Worm (Caenorhabditis elegans) whole organism, L2 larva: ENCODE results near the gene plep-1.
A peak's percentile ranks its signal among the peaks of the same experiment; 100 is the strongest.

Experiments
- C34F6.9 ChIP-seq: fragments of 150-350 bp; optimal IDR thresholded peaks from 2 replicates; lab custom pipeline; 2014; ENCODE audit warnings: missing biosample characterization, missing genetic modification characterization
- F13H6.1 ChIP-seq: sonication (generic microtip); optimal IDR thresholded peaks from 2 replicates; lab custom pipeline; 2016; ENCODE audit warnings: missing genetic modification characterization, missing compliant biosample characterization
- R02D3.7 ChIP-seq: fragments of 150-350 bp; optimal IDR thresholded peaks from 2 replicates; lab custom pipeline; 2014; ENCODE audit warnings: missing biosample characterization, missing genetic modification characterization
- Y55F3AM.14 ChIP-seq: fragments of 200-800 bp; sonication (Bioruptor generic); optimal IDR thresholded peaks from 2 replicates; lab custom pipeline; 2018; ENCODE audit warnings: mild to moderate bottlenecking, missing genetic modification characterization, missing compliant biosample characterization
- ZK546.5 ChIP-seq: sonication (generic microtip); optimal IDR thresholded peaks from 2 replicates; lab custom pipeline; 2017; ENCODE audit warnings: missing biosample characterization, missing genetic modification characterization
- aly-2 ChIP-seq: fragments of 150-350 bp; optimal IDR thresholded peaks from 2 replicates; lab custom pipeline; 2014; ENCODE audit warnings: missing biosample characterization, missing genetic modification characterization
- ama-1 ChIP-seq: fragments of 150-350 bp; optimal IDR thresholded peaks from 2 replicates; lab custom pipeline; 2018; ENCODE audit warnings: inconsistent platforms
- blmp-1 ChIP-seq: sonication (generic microtip); optimal IDR thresholded peaks from 2 replicates; lab custom pipeline; 2017; ENCODE audit warnings: missing genetic modification characterization, mild to moderate bottlenecking, missing compliant biosample characterization, antibody characterized with exemption, moderate library complexity; ENCODE audit not compliant: insufficient read depth
- ceh-16 ChIP-seq: fragments of 150-350 bp; optimal IDR thresholded peaks from 2 replicates; lab custom pipeline; 2014; ENCODE audit warnings: missing biosample characterization, missing genetic modification characterization
- ceh-82 ChIP-seq: fragments of 150-350 bp; optimal IDR thresholded peaks from 2 replicates; lab custom pipeline; 2014; ENCODE audit warnings: missing biosample characterization, missing genetic modification characterization
- crh-2 ChIP-seq: sonication (generic microtip); optimal IDR thresholded peaks from 2 replicates; lab custom pipeline; 2017; ENCODE audit warnings: missing biosample characterization, missing genetic modification characterization
- dmd-4 ChIP-seq: sonication (generic microtip); optimal IDR thresholded peaks from 2 replicates; lab custom pipeline; 2017; ENCODE audit warnings: missing biosample characterization, missing genetic modification characterization
- egl-27 ChIP-seq: sonication (generic microtip); optimal IDR thresholded peaks from 3 replicates; lab custom pipeline; 2017; ENCODE audit warnings: missing biosample characterization, missing genetic modification reagents, missing genetic modification characterization
- elt-1 ChIP-seq: fragments of 150-350 bp; optimal IDR thresholded peaks from 2 replicates; lab custom pipeline; 2014; ENCODE audit warnings: missing biosample characterization, missing genetic modification characterization
- elt-3 ChIP-seq: sonication (generic microtip); optimal IDR thresholded peaks from 2 replicates; lab custom pipeline; 2017; ENCODE audit warnings: missing biosample characterization, missing genetic modification characterization
- fos-1 ChIP-seq: fragments of 150-350 bp; optimal IDR thresholded peaks from 2 replicates; lab custom pipeline; 2014; ENCODE audit warnings: missing biosample characterization, missing genetic modification characterization
- lin-11 ChIP-seq: fragments of 150-350 bp; sonication (generic microtip); optimal IDR thresholded peaks from 2 replicates; lab custom pipeline; 2014; ENCODE audit warnings: missing biosample characterization, missing genetic modification characterization, inconsistent platforms, mixed read lengths
- lin-13 ChIP-seq: fragments of 150-350 bp; optimal IDR thresholded peaks from 2 replicates; lab custom pipeline; 2014; ENCODE audit warnings: missing biosample characterization, missing genetic modification reagents, missing genetic modification characterization
- lin-39 ChIP-seq: fragments of 150-350 bp; optimal IDR thresholded peaks from 2 replicates; lab custom pipeline; 2014; ENCODE audit warnings: missing biosample characterization, missing genetic modification reagents, missing genetic modification characterization
- lsy-2 ChIP-seq, 2 experiments: fragments of 150-350 bp in 1 of 2; sonication (generic microtip) in 1 of 2; optimal IDR thresholded peaks; 2 replicates each; lab custom pipeline; 2014 to 2017; ENCODE audit warnings: missing biosample characterization in 2 of 2, missing genetic modification characterization in 2 of 2
- mbf-1 ChIP-seq: sonication (generic microtip); optimal IDR thresholded peaks from 2 replicates; lab custom pipeline; 2017; ENCODE audit warnings: missing biosample characterization, missing genetic modification characterization
- mdl-1 ChIP-seq, 2 experiments: fragments of 150-350 bp in 1 of 2; sonication (generic microtip) in 1 of 2; optimal IDR thresholded peaks; 2 replicates each; lab custom pipeline; 2017; ENCODE audit warnings: missing biosample characterization in 2 of 2, missing genetic modification characterization in 2 of 2
- nhr-10 ChIP-seq: sonication (generic microtip); optimal IDR thresholded peaks from 2 replicates; lab custom pipeline; 2017; ENCODE audit warnings: missing biosample characterization, missing genetic modification characterization
- nhr-12 ChIP-seq: fragments of 150-350 bp; optimal IDR thresholded peaks from 2 replicates; lab custom pipeline; 2014; ENCODE audit warnings: missing biosample characterization, missing genetic modification characterization
- nhr-129 ChIP-seq: fragments of 150-350 bp; optimal IDR thresholded peaks from 2 replicates; lab custom pipeline; 2014; ENCODE audit warnings: missing biosample characterization, missing genetic modification characterization
- nhr-21 ChIP-seq: fragments of 150-350 bp; optimal IDR thresholded peaks from 2 replicates; lab custom pipeline; 2014; ENCODE audit warnings: missing biosample characterization, missing genetic modification characterization
- nhr-23 ChIP-seq: fragments of 150-350 bp; optimal IDR thresholded peaks from 2 replicates; lab custom pipeline; 2014; ENCODE audit warnings: missing biosample characterization, missing genetic modification reagents, missing genetic modification characterization
- nhr-237 ChIP-seq: fragments of 150-350 bp; optimal IDR thresholded peaks from 2 replicates; lab custom pipeline; 2014; ENCODE audit warnings: missing biosample characterization, missing genetic modification characterization
- nhr-25 ChIP-seq: fragments of 150-350 bp; sonication (generic microtip); optimal IDR thresholded peaks from 3 replicates; lab custom pipeline; 2014; ENCODE audit warnings: missing biosample characterization, missing genetic modification characterization
- nhr-6 ChIP-seq: fragments of 150-350 bp; optimal IDR thresholded peaks from 2 replicates; lab custom pipeline; 2014; ENCODE audit warnings: missing biosample characterization, missing genetic modification characterization
- peb-1 ChIP-seq: fragments of 150-350 bp; optimal IDR thresholded peaks from 2 replicates; lab custom pipeline; 2014; ENCODE audit warnings: missing biosample characterization, missing genetic modification characterization
- sma-3 ChIP-seq: sonication (generic microtip); optimal IDR thresholded peaks from 2 replicates; lab custom pipeline; 2016; ENCODE audit warnings: missing genetic modification reagents, missing genetic modification characterization, missing compliant biosample characterization
- snpc-4 ChIP-seq: fragments of 150-350 bp; optimal IDR thresholded peaks from 2 replicates; lab custom pipeline; 2014; ENCODE audit warnings: missing biosample characterization, missing genetic modification characterization
- unc-39 ChIP-seq: fragments of 150-350 bp; optimal IDR thresholded peaks from 2 replicates; lab custom pipeline; 2014; ENCODE audit warnings: missing biosample characterization, missing genetic modification characterization
- unc-55 ChIP-seq: fragments of 150-350 bp; sonication (generic microtip); optimal IDR thresholded peaks from 3 replicates; lab custom pipeline; 2014; ENCODE audit warnings: missing biosample characterization, missing genetic modification reagents, missing genetic modification characterization
- unc-62 ChIP-seq: fragments of 150-350 bp; optimal IDR thresholded peaks from 2 replicates; lab custom pipeline; 2014; ENCODE audit warnings: missing biosample characterization, missing genetic modification reagents, missing genetic modification characterization
- zag-1 ChIP-seq: fragments of 150-350 bp; optimal IDR thresholded peaks from 2 replicates; lab custom pipeline; 2014; ENCODE audit warnings: missing biosample characterization, missing genetic modification characterization
- ztf-1 ChIP-seq: fragments of 200-800 bp; sonication (Bioruptor generic); conservative IDR thresholded peaks from 2 replicates; pipeline ENCODE4 v1.3.6; 2022; ENCODE audit warnings: missing genetic modification characterization, missing compliant biosample characterization
- ztf-4 ChIP-seq: fragments of 150-350 bp; optimal IDR thresholded peaks from 2 replicates; lab custom pipeline; 2014; ENCODE audit warnings: missing biosample characterization, missing genetic modification characterization

The plep-1 gene

ce11 chrII:4291799-4292198, 20.2 kb downstream of the plep-1 start:
- TF ChIP-seq nhr-6, result no peak
- TF ChIP-seq Y55F3AM.14 (GFP tag; lab: Kevin White, UChicago), result no peak
- no peak for TF ChIP-seq lin-39 (tag; lab: Kevin White, UChicago)
- no peak for TF ChIP-seq lin-13 (GFP tag; lab: Kevin White, UChicago)
- TF ChIP-seq lin-11 (tag; lab: Kevin White, UChicago), result no peak
- TF ChIP-seq nhr-23 (tag; lab: Kevin White, UChicago), result no peak
- TF ChIP-seq F13H6.1 (tag; lab: Kevin White, UChicago), result no peak
- no peak for TF ChIP-seq ceh-82
- TF ChIP-seq unc-62, result no peak
- no peak for TF ChIP-seq aly-2 (tag; lab: Kevin White, UChicago)
- no peak for TF ChIP-seq fos-1
- no peak for TF ChIP-seq R02D3.7 (tag; lab: Kevin White, UChicago)
- no peak for TF ChIP-seq unc-39 (tag; lab: Kevin White, UChicago)
- no peak for TF ChIP-seq egl-27 (tag; lab: Kevin White, UChicago)
- TF ChIP-seq mdl-1 (tag; optimal IDR thresholded peaks at IDR 0.05; lab: Kevin White, UChicago), result no peak
- TF ChIP-seq nhr-237 (tag; lab: Kevin White, UChicago), result no peak
- no peak for TF ChIP-seq crh-2 (tag; lab: Kevin White, UChicago)
- TF ChIP-seq nhr-129 (tag; lab: Kevin White, UChicago), result no peak
- TF ChIP-seq ZK546.5 (tag; lab: Kevin White, UChicago), result no peak

DNA sequence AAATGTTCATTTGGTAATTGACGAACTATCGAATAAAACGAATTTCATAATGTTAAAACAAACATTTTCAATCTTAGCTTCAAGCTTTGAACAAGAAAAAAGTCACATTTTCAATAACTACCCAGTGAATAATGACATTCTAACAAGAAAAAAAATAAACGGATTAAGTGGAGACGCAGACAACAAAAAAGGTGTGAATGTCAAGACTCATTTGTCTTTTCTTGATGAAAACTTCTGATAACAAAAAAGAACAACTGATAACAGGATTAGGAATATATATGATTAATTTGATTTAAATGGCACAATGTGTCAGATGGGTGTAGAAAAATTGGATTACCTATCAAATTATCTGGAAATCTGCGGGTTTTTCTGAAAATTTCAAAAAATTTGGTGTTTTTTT, 23.4 kb downstream of the plep-1 start:
- no peak for TF ChIP-seq lin-11 (tag; lab: Kevin White, UChicago)
- no peak for TF ChIP-seq unc-39 (tag; lab: Kevin White, UChicago)
- no peak for TF ChIP-seq lin-39 (tag; lab: Kevin White, UChicago)
- TF ChIP-seq snpc-4, result no peak
- no peak for TF ChIP-seq ceh-16 (tag; lab: Kevin White, UChicago)
- TF ChIP-seq egl-27 (tag; lab: Kevin White, UChicago), result no peak
- TF ChIP-seq unc-62, result no peak
- TF ChIP-seq unc-55 (GFP tag; lab: Kevin White, UChicago), result no peak
- TF ChIP-seq Y55F3AM.14 (GFP tag; lab: Kevin White, UChicago), result no peak
- no peak for TF ChIP-seq nhr-21
- TF ChIP-seq fos-1, result peak; percentile 43
- no peak for TF ChIP-seq peb-1
- TF ChIP-seq blmp-1 (tag; lab: Kevin White, UChicago), result no peak
- no peak for TF ChIP-seq ama-1 (lab: Kevin White, UChicago)
- TF ChIP-seq C34F6.9 (tag; lab: Kevin White, UChicago), result peak; percentile 15

DNA sequence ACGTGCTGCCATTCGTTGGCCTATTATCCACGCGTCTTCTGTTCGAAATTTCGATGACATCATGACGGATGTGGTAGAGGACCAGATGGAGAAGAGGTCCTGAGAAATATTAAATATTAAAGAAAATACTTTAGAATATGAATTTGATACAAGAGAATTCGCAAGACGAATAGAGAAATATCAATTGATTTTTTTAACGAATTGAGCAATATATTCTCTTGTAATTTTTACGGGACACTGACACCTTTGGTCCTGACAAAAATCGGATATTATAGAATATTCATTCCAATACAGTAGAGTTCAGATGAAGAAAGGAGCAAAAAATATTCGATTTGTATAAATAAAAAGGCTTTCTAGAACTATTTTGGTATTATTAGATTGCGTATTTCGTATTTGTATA, 23.9 kb downstream of the plep-1 start, which contains the start of gene C01F1.6:
Gene C01F1.6 (minus strand): TSS at position 101 of the 400 bp plus-strand sequence.
- no peak for TF ChIP-seq mdl-1 (tag; optimal IDR thresholded peaks at IDR 0.05; lab: Kevin White, UChicago)
- TF ChIP-seq zag-1 (tag; lab: Kevin White, UChicago), result no peak
- TF ChIP-seq nhr-12, result no peak
- TF ChIP-seq lin-13 (GFP tag; lab: Kevin White, UChicago), result no peak
- TF ChIP-seq lsy-2 (tag; optimal IDR thresholded peaks at IDR 0.05; lab: Kevin White, UChicago), result no peak
- TF ChIP-seq nhr-25, result no peak
- no peak for TF ChIP-seq R02D3.7 (tag; lab: Kevin White, UChicago)
- TF ChIP-seq nhr-10 (tag; lab: Kevin White, UChicago), result no peak
- TF ChIP-seq crh-2 (tag; lab: Kevin White, UChicago), result no peak
- no peak for TF ChIP-seq lin-39 (tag; lab: Kevin White, UChicago)
- no peak for TF ChIP-seq dmd-4 (tag; lab: Kevin White, UChicago)
- TF ChIP-seq nhr-237 (tag; lab: Kevin White, UChicago), result no peak
- no peak for TF ChIP-seq snpc-4
- no peak for TF ChIP-seq ama-1 (lab: Kevin White, UChicago)
- no peak for TF ChIP-seq unc-62
- no peak for TF ChIP-seq C34F6.9 (tag; lab: Kevin White, UChicago)
- TF ChIP-seq ZK546.5 (tag; lab: Kevin White, UChicago), result no peak
- TF ChIP-seq mbf-1 (tag; lab: Kevin White, UChicago), result no peak
- no peak for TF ChIP-seq nhr-129 (tag; lab: Kevin White, UChicago)

ce11 chrII:4286921-4287320, 25.1 kb downstream of the plep-1 start:
- TF ChIP-seq snpc-4 (no peak), elt-3 (no peak), ztf-1 (GFP tag; lab: Robert Waterston, UW) (no peak), F13H6.1 (tag; lab: Kevin White, UChicago) (no peak), crh-2 (tag; lab: Kevin White, UChicago) (no peak), lin-11 (tag; lab: Kevin White, UChicago) (no peak), ceh-82 (no peak), egl-27 (tag; lab: Kevin White, UChicago) (no peak), Y55F3AM.14 (GFP tag; lab: Kevin White, UChicago) (no peak), mdl-1 (tag; optimal IDR thresholded peaks at IDR 0.05; lab: Kevin White, UChicago) (no peak), elt-1 (no peak), nhr-23 (tag; lab: Kevin White, UChicago) (no peak), sma-3 (no peak), ztf-4 (no peak), nhr-25 (no peak), nhr-6 (no peak)
